Fruit fly (Drosophila melanogaster): ENCODE measurements around the gene CG33158.

CG33158 gene

DNA sequence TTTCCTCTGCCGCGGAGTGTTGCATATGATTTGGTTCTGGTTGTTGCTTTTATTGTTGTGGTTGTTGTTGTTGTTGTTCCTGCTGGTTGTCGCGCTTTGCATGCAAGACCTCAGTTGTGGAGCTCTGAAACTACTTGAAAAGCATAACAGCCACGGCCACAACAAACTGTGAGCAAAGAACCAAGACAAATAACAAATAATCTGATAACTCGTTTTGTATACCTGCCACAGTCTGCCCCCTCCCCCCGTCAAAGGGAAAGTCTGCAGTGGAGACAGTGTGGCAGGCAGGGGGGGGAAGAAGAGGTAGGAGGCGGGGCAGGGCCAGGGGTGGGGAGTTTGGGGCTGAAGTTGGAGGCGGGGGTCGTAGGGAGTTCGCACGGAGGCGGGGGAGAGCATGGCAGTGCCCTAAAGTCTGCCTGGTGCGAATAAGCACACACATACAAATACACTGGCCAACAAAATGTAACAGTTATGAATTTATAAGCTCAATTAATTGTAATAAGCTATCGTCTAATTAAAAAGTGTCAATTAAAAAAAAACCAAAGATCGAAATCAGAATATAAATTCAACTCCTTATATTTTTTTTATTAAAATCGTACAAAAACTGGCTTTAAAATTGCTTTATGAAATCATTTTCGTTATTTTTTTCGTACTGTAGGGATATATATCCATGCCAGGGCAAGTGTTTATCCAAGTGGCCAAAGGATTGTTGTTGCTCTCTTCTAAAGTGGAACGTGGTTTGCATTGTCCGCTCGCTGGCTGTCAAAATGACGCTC is 69.3 kb downstream of the CG33158 start:
- TF ChIP-seq Dll (optimal IDR thresholded peaks at IDR 0.05): no peak
- no peak for TF ChIP-seq EcR (GFP tag; optimal IDR thresholded peaks at IDR 0.05)
- TF ChIP-seq CG8478 (optimal IDR thresholded peaks at IDR 0.05): no peak
- TF ChIP-seq pan (optimal IDR thresholded peaks at IDR 0.05): no peak
- TF ChIP-seq psq (optimal IDR thresholded peaks at IDR 0.05): no peak
- TF ChIP-seq usp (GFP tag; optimal IDR thresholded peaks at IDR 0.05): no peak

DNA sequence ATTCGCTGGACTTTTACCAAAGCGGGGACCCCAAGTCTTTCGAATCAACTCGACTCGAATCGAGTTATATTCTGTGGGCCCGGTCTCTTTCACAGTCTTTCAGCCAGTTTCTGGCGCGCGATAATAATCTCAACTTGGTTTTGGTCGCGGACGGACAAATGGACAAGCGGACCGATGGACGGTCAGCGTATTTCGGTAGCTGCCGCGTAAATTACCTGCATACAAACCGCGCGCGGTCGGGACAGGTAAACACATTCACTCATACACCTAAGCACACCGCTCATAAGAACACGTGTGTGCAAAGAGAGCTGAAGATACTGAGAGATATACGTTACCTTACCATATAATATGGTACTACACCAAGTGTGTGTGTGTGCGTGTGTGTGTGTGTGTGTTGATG is 69.9 kb downstream of the CG33158 start:
- TF ChIP-seq EcR (GFP tag; optimal IDR thresholded peaks at IDR 0.05) (no peak), Dll (optimal IDR thresholded peaks at IDR 0.05) (no peak), pan (optimal IDR thresholded peaks at IDR 0.05) (no peak), psq (optimal IDR thresholded peaks at IDR 0.05) (no peak), usp (GFP tag; optimal IDR thresholded peaks at IDR 0.05) (no peak), CG8478 (optimal IDR thresholded peaks at IDR 0.05) (no peak)

DNA sequence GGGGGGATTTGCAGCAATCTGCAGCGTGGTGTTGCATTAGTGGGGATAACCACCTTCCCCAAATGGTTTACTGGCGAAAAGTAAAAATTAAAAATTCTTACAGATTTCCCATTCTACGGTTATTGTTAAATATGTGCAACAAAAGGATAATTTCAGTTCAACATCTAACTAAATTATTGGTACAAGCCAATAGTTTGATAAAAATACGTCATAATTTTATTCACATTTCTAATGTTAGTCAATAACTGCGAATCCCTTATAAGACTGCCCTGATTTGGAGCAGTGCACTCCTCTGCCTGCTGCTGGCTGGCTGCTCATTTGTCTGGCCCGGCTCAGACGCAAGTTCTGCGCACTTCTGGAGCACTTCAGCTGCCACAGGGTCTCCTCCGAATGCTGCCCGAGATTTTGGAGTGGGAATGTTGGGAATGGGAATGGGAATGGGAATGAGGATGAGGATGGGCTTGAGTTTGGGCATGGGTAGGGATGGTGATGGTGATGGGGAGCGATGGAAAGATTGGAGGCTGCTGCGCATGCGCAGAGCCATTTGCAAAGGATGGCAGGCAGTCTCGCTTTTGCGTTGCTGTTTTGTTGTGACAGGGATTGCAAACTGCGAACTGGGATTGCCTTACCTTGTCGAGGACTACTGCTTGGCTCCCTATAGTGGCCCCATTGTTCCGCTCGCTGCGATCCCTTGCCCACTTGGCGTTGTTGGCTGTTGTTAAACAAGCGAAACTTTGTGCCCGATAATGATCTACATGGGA is 70.6 kb downstream of the CG33158 start:
- TF ChIP-seq CG8478 (optimal IDR thresholded peaks at IDR 0.05): no peak
- TF ChIP-seq pan (optimal IDR thresholded peaks at IDR 0.05): no peak
- no peak for TF ChIP-seq psq (optimal IDR thresholded peaks at IDR 0.05)
- no peak for TF ChIP-seq EcR (GFP tag; optimal IDR thresholded peaks at IDR 0.05)
- TF ChIP-seq Dll (optimal IDR thresholded peaks at IDR 0.05): no peak
- TF ChIP-seq usp (GFP tag; optimal IDR thresholded peaks at IDR 0.05): no peak

DNA sequence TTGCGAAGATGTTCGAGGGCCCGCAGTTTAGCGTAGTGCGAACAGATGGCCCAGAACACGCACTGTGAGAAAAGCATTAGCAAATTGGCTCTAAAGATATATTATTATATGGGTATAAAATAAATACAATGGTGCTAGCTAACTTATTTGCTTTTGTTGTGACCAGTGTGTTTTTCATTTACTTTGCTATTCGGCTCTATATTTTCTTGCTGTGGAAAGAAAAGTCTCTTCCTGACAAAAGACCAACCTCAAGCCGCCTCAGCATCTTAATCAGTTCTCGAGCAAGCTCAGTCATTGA is 71.1 kb downstream of the CG33158 start:
- no peak for TF ChIP-seq CG8478 (optimal IDR thresholded peaks at IDR 0.05)
- TF ChIP-seq Dll (optimal IDR thresholded peaks at IDR 0.05): no peak
- TF ChIP-seq pan (optimal IDR thresholded peaks at IDR 0.05): no peak
- TF ChIP-seq psq (optimal IDR thresholded peaks at IDR 0.05): no peak
- TF ChIP-seq usp (GFP tag; optimal IDR thresholded peaks at IDR 0.05): no peak
- TF ChIP-seq EcR (GFP tag; optimal IDR thresholded peaks at IDR 0.05): no peak

DNA sequence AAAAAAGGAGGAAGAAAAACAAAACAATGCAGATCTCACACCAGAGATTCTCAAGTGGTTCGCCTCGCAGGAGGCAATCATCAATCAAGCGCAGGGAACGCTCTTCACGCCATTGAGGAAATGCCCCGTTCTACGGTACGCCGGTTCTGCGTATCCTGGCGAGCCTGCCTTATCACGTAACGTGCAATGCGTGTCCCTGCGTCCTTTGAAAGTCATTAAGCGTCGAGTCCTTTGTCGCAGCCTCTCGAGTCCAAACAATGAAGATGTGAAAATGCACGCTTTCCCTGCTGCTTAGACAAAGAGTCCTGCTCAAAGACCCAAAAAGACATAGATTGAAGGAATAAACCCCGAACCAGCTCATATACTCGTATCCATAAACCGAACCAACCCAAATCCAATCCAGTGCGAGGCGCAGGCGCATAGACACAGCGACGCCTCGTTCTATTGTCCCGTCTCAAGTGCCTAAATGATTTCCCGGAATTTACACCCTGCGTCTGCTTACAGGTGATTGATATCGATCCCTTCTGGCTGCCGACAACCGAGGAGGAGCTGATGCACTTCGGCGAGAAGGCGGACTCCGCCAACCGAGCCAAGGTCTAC is 71.7 kb downstream of the CG33158 start:
- no peak for TF ChIP-seq usp (GFP tag; optimal IDR thresholded peaks at IDR 0.05)
- TF ChIP-seq CG8478 (optimal IDR thresholded peaks at IDR 0.05): no peak

DNA sequence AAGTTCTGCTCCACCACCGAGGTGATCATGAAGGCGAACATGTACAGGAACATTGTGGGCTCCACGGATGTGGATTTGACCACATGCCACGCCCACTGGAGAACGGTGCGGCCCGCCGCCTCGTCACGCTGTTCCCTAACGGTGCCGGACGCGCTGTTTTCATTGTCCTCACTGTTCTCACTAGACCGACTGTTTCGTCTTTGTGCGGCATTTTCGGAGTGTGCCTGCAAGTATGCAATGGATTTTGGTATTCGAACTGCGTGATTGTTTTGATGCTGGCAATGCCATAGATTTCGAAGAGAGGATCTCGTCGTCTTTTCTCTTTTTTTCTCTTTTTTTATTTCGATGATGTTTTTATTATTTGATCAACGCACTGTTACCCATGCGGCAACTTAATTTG is 74.3 kb downstream of the CG33158 start:
- TF ChIP-seq psq (optimal IDR thresholded peaks at IDR 0.05) (no peak), CG8478 (optimal IDR thresholded peaks at IDR 0.05) (no peak), EcR (GFP tag; optimal IDR thresholded peaks at IDR 0.05) (no peak), Dll (optimal IDR thresholded peaks at IDR 0.05) (no peak), usp (GFP tag; optimal IDR thresholded peaks at IDR 0.05) (no peak), pan (optimal IDR thresholded peaks at IDR 0.05) (no peak)

DNA sequence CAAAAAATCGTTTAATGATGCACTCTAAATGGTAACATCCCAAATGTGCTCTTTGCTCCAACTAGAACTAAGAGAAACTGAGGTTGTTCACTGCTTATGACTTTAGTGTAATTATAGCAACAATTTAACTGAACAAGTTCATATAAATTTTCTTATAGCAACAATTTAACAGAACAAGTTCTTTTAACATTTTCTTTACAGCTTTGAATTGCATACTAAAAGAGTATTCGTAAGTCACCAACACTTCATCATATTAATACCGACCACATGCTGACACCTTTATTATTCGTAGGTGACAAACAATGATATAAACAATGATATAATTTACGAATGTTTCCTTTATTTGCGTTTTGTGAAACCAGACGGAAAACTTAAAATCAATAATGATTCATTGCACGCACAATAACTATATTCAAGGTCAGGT is 75.3 kb downstream of the CG33158 start:
- no peak for TF ChIP-seq CG8478 (optimal IDR thresholded peaks at IDR 0.05)
- no peak for TF ChIP-seq usp (GFP tag; optimal IDR thresholded peaks at IDR 0.05)
- no peak for TF ChIP-seq EcR (GFP tag; optimal IDR thresholded peaks at IDR 0.05)
- TF ChIP-seq Dll (optimal IDR thresholded peaks at IDR 0.05): no peak
- TF ChIP-seq psq (optimal IDR thresholded peaks at IDR 0.05): no peak
- no peak for TF ChIP-seq pan (optimal IDR thresholded peaks at IDR 0.05)

DNA sequence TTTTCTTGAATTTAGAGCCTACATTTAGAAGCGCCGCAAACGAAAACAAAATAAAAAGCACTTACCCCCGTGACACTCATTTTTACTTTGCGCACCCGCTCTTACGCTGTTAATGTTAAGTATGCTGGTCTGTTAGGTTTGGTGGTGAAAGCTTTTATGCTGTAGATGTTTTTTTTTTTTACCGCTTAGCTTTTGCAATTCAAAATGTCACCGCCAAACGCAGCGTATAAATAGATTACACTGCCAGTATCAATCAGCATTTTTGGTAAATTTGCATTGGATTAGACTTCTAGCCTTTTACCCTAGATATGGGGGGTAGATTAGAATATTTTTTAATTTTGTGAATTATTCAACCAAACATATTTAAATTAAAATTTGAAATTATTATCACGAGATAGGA is 75.8 kb downstream of the CG33158 start:
- TF ChIP-seq pan (optimal IDR thresholded peaks at IDR 0.05) (no peak), usp (GFP tag; optimal IDR thresholded peaks at IDR 0.05) (no peak), CG8478 (optimal IDR thresholded peaks at IDR 0.05) (no peak), EcR (GFP tag; optimal IDR thresholded peaks at IDR 0.05) (no peak), Dll (optimal IDR thresholded peaks at IDR 0.05) (no peak), psq (optimal IDR thresholded peaks at IDR 0.05) (no peak)

DNA sequence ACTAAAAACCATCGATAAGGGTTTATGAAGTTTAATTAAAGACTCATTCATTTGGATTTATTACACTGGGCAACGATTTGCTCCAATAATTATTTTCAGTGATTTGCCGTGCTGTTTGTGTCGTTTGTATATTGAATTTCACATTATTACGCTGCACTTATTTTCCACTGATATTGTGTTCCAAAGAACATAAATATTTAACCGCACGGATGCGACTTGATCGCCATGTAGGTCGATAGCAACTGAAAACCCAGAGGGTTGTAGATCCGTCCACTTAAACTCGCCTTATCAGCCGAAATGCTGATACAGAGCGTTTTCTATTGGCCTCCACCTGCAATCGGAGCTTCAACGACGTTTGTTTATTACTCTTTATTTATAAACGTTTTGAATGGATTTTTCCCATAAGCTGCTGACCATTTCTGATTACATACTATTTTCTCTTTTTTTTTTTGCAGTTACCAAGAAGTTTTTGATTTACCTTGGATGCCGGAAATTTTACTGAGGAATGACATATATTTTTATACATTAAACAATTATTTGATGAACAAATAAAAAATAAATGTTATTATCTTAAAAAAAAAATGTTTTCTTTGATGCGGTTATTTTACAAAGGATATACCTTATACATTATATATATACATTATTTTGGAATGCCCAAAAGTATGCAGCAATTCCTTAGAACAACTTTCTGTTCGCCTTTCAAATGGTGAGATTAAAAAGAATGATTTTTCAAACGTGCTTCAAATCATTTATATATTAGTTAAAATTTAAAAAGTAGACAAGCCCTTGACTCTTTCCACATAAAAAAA is 76.8 kb downstream of the CG33158 start, which contains the start of gene CG42514:
Gene CG42514 (minus strand): TSS at position 248 of the 809 bp plus-strand sequence.
- TF ChIP-seq psq (optimal IDR thresholded peaks at IDR 0.05): no peak
- no peak for TF ChIP-seq Dll (optimal IDR thresholded peaks at IDR 0.05)
- TF ChIP-seq usp (GFP tag; optimal IDR thresholded peaks at IDR 0.05): no peak
- TF ChIP-seq CG8478 (optimal IDR thresholded peaks at IDR 0.05): no peak
- TF ChIP-seq EcR (GFP tag; optimal IDR thresholded peaks at IDR 0.05): no peak
- no peak for TF ChIP-seq pan (optimal IDR thresholded peaks at IDR 0.05)

DNA sequence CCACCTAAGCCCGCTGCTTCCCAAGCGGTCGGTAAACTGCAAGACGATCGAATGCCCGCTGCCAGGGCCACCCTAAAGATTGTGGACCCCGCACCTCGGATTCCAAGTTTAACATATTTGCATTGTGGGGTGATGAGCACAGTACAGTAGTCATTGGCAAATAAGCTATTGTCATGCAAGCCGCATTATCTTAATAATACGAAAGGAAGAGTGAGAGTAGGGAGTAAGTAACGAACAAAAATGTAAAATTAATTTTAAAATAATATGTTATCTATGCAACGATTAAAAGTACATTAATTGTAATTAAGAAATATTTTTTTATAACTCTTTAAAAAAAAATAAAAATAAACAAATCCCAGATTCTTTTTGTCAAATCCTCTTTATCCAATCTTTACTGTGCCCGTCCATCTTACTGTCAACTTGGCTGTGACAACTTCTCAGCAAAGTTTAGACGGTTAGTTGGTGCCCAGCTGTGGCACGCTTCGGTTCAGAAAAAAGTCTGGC is 77.9 kb downstream of the CG33158 start, which contains the start of gene st:
Gene st (plus strand): TSS at position 454 of the 504 bp plus-strand sequence.
- TF ChIP-seq psq (optimal IDR thresholded peaks at IDR 0.05): no peak
- TF ChIP-seq EcR (GFP tag; optimal IDR thresholded peaks at IDR 0.05): no peak
- no peak for TF ChIP-seq CG8478 (optimal IDR thresholded peaks at IDR 0.05)
- TF ChIP-seq usp (GFP tag; optimal IDR thresholded peaks at IDR 0.05): no peak
- TF ChIP-seq Dll (optimal IDR thresholded peaks at IDR 0.05): no peak
- no peak for TF ChIP-seq pan (optimal IDR thresholded peaks at IDR 0.05)

DNA sequence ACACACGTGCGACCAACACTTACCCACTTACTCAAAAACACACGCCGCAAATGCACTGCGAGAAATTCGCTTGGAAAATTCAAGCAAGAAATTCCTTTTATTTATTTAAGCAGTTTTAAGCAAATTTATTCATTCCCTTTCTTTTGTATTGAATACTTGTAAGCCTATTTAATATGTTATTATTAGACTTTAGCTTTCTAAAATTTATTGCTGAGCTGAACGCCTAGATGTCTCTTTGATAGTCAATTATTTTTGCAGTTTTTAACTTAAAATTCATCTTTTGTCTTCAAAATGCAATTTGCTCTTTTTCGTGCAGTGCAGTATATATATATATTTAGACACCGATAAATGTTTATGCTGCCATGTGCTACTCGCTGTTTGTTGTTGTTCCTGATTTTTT is 114.5 kb downstream of the CG33158 start:
- TF ChIP-seq EcR (GFP tag; optimal IDR thresholded peaks at IDR 0.05) (no peak), Dll (optimal IDR thresholded peaks at IDR 0.05) (no peak), CG8478 (optimal IDR thresholded peaks at IDR 0.05) (no peak)

Data from whole organism.